Worm (Caenorhabditis elegans): ENCODE measurements around the gene R07B7.8.

Gene R07B7.8

ce11 chrV:12103920-12104319 lies 19.8 kb upstream of the R07B7.8 start, which contains the start of gene nhr-153:
Gene nhr-153 (plus strand): TSS chrV:12104220.
- TF ChIP-seq nhr-11 (tag; optimal IDR thresholded peaks at IDR 0.05) (no peak), pqm-1 (tag; optimal IDR thresholded peaks at IDR 0.05) (peak; percentile 34), fkh-10 (GFP tag; optimal IDR thresholded peaks at IDR 0.05) (no peak), lin-15B (tag; optimal IDR thresholded peaks at IDR 0.05) (no peak), elt-2 (tag; optimal IDR thresholded peaks at IDR 0.05) (peak; percentile 17), nhr-237 (tag; optimal IDR thresholded peaks at IDR 0.05) (no peak)

DNA sequence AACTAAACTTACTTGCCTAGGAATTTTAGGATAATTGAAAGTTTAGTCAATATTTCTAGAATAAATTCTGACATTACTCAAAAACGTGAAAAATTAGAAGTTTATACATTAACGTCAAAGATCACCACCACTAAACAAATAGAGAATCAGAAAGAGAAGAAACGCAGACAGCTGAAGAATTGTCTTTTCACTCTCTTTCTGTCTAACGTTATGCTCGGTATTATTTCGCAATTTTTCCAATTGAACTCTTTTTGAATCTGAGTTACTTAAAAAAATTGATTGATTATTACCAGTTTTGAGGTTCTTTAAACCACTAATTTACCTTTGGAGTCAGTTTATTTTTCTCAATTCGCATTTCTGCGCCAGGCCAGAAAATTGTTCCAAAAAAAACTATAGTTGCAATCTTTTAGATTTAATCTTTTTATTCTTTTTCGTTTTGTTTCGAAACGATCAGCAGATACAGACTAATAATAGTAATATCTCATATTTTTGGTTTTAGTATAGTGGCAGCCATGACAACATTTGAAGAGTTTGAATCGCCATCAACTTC lies 16.8 kb upstream of the R07B7.8 start, which contains the start of gene nhr-154:
nhr-154 (plus strand) TSS at position 500 of the 550 bp plus-strand sequence.
- no peak for TF ChIP-seq nhr-23 (tag; optimal IDR thresholded peaks at IDR 0.05)
- TF ChIP-seq ceh-9 (tag; optimal IDR thresholded peaks at IDR 0.05): no peak
- peak; percentile 32 for TF ChIP-seq snpc-4 (tag; optimal IDR thresholded peaks at IDR 0.05)
- TF ChIP-seq R02D3.7 (tag; optimal IDR thresholded peaks at IDR 0.05): no peak
- TF ChIP-seq elt-2 (tag; optimal IDR thresholded peaks at IDR 0.05): peak; percentile 23
- no peak for TF ChIP-seq nhr-11 (tag; optimal IDR thresholded peaks at IDR 0.05)
- no peak for TF ChIP-seq skn-1 (tag; optimal IDR thresholded peaks at IDR 0.05)
- TF ChIP-seq nhr-67 (tag; optimal IDR thresholded peaks at IDR 0.05): no peak
- TF ChIP-seq elt-3 (tag; optimal IDR thresholded peaks at IDR 0.05): no peak
- TF ChIP-seq nhr-76 (tag; optimal IDR thresholded peaks at IDR 0.05): no peak
- no peak for TF ChIP-seq fos-1 (tag; optimal IDR thresholded peaks at IDR 0.05)
- peak; percentile 42 for TF ChIP-seq ceh-28 (tag; optimal IDR thresholded peaks at IDR 0.05)
- TF ChIP-seq pqm-1 (tag; optimal IDR thresholded peaks at IDR 0.05): peak; percentile 25
- peak; percentile 75 for TF ChIP-seq pha-4 (tag; optimal IDR thresholded peaks at IDR 0.05)
- no peak for TF ChIP-seq fkh-2 (tag; optimal IDR thresholded peaks at IDR 0.05)
- peak; percentile 25 for TF ChIP-seq hmg-11 (tag; optimal IDR thresholded peaks at IDR 0.05)
- TF ChIP-seq sea-2 (GFP tag; optimal IDR thresholded peaks at IDR 0.05): no peak
- no peak for TF ChIP-seq fkh-10 (GFP tag; optimal IDR thresholded peaks at IDR 0.05)
- TF ChIP-seq nhr-77 (tag; optimal IDR thresholded peaks at IDR 0.05): no peak

DNA sequence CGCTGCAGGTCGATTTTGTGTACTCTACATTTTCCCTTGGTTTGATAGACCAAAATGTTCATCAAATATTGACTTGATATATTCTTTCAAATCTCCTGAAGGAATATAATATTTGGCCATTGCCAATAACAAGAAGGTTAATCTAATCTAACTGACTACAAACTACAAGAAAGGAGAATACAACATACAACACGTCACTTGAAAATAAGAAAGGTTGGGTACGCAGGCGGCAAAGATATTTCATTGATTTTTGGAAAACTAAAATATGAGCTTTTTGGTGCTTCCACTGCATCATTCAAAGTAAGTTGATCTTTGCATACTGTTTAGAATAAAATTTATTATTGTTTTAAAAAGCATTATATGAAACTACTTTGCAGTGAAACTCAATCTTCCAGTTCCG lies 14.0 kb upstream of the R07B7.8 start, which contains the start of gene nhr-209:
nhr-209 (plus strand) TSS at position 27 of the 400 bp plus-strand sequence.
- TF ChIP-seq fos-1 (tag; optimal IDR thresholded peaks at IDR 0.05) (no peak), elt-1 (tag; optimal IDR thresholded peaks at IDR 0.05) (no peak), nhr-237 (tag; optimal IDR thresholded peaks at IDR 0.05) (no peak), R02D3.7 (tag; optimal IDR thresholded peaks at IDR 0.05) (no peak), mml-1 (tag; optimal IDR thresholded peaks at IDR 0.05) (no peak)

ce11 chrV:12095865-12096264 lies 11.7 kb upstream of the R07B7.8 start, which contains the start of gene nhr-207:
Gene nhr-207 (plus strand): TSS chrV:12096146.
- no peak for TF ChIP-seq nhr-67 (tag; optimal IDR thresholded peaks at IDR 0.05)
- TF ChIP-seq pha-4 (tag; optimal IDR thresholded peaks at IDR 0.05): peak; percentile 87
- TF ChIP-seq jun-1 (tag; optimal IDR thresholded peaks at IDR 0.05): peak; percentile 8
- no peak for TF ChIP-seq lsy-12 (tag; optimal IDR thresholded peaks at IDR 0.05)
- no peak for TF ChIP-seq fos-1 (tag; optimal IDR thresholded peaks at IDR 0.05)
- TF ChIP-seq ceh-16 (tag; optimal IDR thresholded peaks at IDR 0.05): no peak
- TF ChIP-seq sea-2 (GFP tag; optimal IDR thresholded peaks at IDR 0.05): no peak
- TF ChIP-seq snpc-4 (tag; optimal IDR thresholded peaks at IDR 0.05): no peak
- peak; percentile 26 for TF ChIP-seq elt-2 (tag; optimal IDR thresholded peaks at IDR 0.05)
- peak; percentile 89 for TF ChIP-seq pqm-1 (tag; optimal IDR thresholded peaks at IDR 0.05)

DNA sequence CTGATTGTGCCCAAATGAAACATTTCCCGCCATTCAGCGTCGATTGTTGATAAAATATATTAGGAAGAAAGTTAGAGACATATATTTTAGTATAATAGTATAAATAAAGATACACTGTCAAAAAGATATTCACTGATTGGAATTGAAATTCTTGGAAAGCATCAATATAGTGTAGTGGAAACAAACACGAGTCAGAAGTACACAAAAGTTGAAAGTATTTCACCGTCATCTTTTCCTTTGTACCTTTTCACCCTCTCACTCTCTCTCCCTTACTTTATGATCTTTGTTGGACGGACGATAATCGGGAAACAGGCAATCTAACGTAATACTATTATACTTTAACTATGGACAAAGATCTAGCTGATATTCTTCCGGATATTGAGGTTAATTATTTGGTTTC lies 9.9 kb upstream of the R07B7.8 start, which contains the start of gene nhr-208:
nhr-208 (plus strand) TSS at position 288 of the 400 bp plus-strand sequence.
- TF ChIP-seq jun-1 (tag; optimal IDR thresholded peaks at IDR 0.05): no peak
- TF ChIP-seq nhr-11 (tag; optimal IDR thresholded peaks at IDR 0.05): no peak
- peak; percentile 52 for TF ChIP-seq pqm-1 (tag; optimal IDR thresholded peaks at IDR 0.05)
- TF ChIP-seq elt-2 (tag; optimal IDR thresholded peaks at IDR 0.05): peak; percentile 16
- TF ChIP-seq ztf-4 (tag; optimal IDR thresholded peaks at IDR 0.05): no peak
- no peak for TF ChIP-seq nhr-77 (tag; optimal IDR thresholded peaks at IDR 0.05)
- TF ChIP-seq lin-39 (tag; optimal IDR thresholded peaks at IDR 0.05): no peak

ce11 chrV:12091759-12092158 lies 7.6 kb upstream of the R07B7.8 start, which contains the start of gene nhr-206:
Gene nhr-206 (plus strand): TSS chrV:12092006.
- TF ChIP-seq fkh-10 (GFP tag; optimal IDR thresholded peaks at IDR 0.05) (no peak), pqm-1 (tag; optimal IDR thresholded peaks at IDR 0.05) (peak; percentile 70), pha-4 (tag; optimal IDR thresholded peaks at IDR 0.05) (peak; percentile 87), elt-2 (tag; optimal IDR thresholded peaks at IDR 0.05) (peak; percentile 59), R02D3.7 (tag; optimal IDR thresholded peaks at IDR 0.05) (no peak), daf-12 (tag; optimal IDR thresholded peaks at IDR 0.05) (no peak), unc-62 (GFP tag; optimal IDR thresholded peaks at IDR 0.05) (no peak), mdl-1 (tag; optimal IDR thresholded peaks at IDR 0.05) (no peak), ceh-82 (tag; optimal IDR thresholded peaks at IDR 0.05) (no peak), fos-1 (tag; optimal IDR thresholded peaks at IDR 0.05) (no peak), sea-2 (GFP tag; optimal IDR thresholded peaks at IDR 0.05) (no peak), tbx-2 (tag; optimal IDR thresholded peaks at IDR 0.05) (no peak), hmg-11 (tag; optimal IDR thresholded peaks at IDR 0.05) (no peak), jun-1 (tag; optimal IDR thresholded peaks at IDR 0.05) (peak; percentile 53), nhr-77 (tag; optimal IDR thresholded peaks at IDR 0.05) (no peak), unc-39 (tag; optimal IDR thresholded peaks at IDR 0.05) (no peak), mml-1 (tag; optimal IDR thresholded peaks at IDR 0.05) (no peak), ceh-9 (tag; optimal IDR thresholded peaks at IDR 0.05) (no peak)

All from whole organism, L3 larva.